Fruit fly (Drosophila melanogaster): ENCODE data around the gene Ugt301D1.

Gene Ugt301D1

DNA sequence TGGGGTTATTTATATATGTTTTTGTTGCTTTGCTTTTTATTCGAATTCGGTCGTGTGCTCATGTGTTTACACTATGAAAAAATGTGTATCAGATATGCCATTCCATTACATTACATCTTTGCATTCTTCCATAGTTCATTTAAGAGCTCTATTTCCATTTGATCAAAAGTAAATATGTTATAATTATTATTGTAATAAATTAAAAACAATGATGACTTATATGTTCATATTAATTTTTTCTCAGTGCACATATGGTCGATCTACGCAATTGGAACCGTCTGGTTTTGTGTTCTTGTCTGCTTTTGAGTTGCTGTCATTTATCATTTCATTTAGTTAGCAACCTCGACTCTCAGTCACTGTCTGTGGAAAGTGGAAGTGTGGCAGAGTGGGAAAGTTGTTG lies 31.9 kb upstream of the Ugt301D1 start (continued):
- TF ChIP-seq CG11294 (GFP tag; IDR thresholded peaks at IDR 0.05) (peak; percentile 62), CG11902 (GFP tag; optimal IDR thresholded peaks at IDR 0.05) (peak; percentile 73), ss (GFP tag; optimal IDR thresholded peaks at IDR 0.05) (peak; percentile 90 to 95), Ets96B (tag; optimal IDR thresholded peaks at IDR 0.05) (peak; percentile 92), CG16779 (tag; optimal IDR thresholded peaks at IDR 0.05) (no peak), esn (GFP tag; optimal IDR thresholded peaks at IDR 0.05) (peak; percentile 83), spab (GFP tag; optimal IDR thresholded peaks at IDR 0.05) (peak; percentile 83), CG6276 (GFP tag; optimal IDR thresholded peaks at IDR 0.05) (peak; percentile 32), CG6854 (GFP tag; optimal IDR thresholded peaks at IDR 0.05) (peak; percentile 48), Eip93F (GFP tag; optimal IDR thresholded peaks at IDR 0.05) (peak; percentile 32), CG3919 (GFP tag; optimal IDR thresholded peaks at IDR 0.05) (peak; percentile 91), CG10631 (GFP tag; optimal IDR thresholded peaks at IDR 0.05) (peak; percentile 86), CG9139 (GFP tag; optimal IDR thresholded peaks at IDR 0.05) (peak; percentile 93), Lpt (GFP tag; optimal IDR thresholded peaks at IDR 0.05) (peak; percentile 55), Sox14 (GFP tag; optimal IDR thresholded peaks at IDR 0.05) (peak; percentile 57), Hr4 (GFP tag; optimal IDR thresholded peaks at IDR 0.05) (peak; percentile 51), Ets21C (GFP tag; optimal IDR thresholded peaks at IDR 0.05) (no peak), CG8632 (GFP tag; optimal IDR thresholded peaks at IDR 0.05) (peak; percentile 87), CG1621 (tag; optimal IDR thresholded peaks at IDR 0.05) (peak; percentile 83), CG15336 (GFP tag; IDR thresholded peaks at IDR 0.05) (peak; percentile 85), Hr39 (GFP tag; optimal IDR thresholded peaks at IDR 0.05) (peak; percentile 49), net (GFP tag; optimal IDR thresholded peaks at IDR 0.05) (peak; percentile 87), CG31627 (GFP tag; optimal IDR thresholded peaks at IDR 0.05) (peak; percentile 42), CG6808 (GFP tag; optimal IDR thresholded peaks at IDR 0.05) (peak; percentile 89), Hr38 (GFP tag; optimal IDR thresholded peaks at IDR 0.05) (no peak), Met (GFP tag; optimal IDR thresholded peaks at IDR 0.05) (peak; percentile 73), CG10669 (GFP tag; optimal IDR thresholded peaks at IDR 0.05) (peak; percentile 88), CG8319 (GFP tag; optimal IDR thresholded peaks at IDR 0.05) (peak; percentile 72), Sox15 (GFP tag; optimal IDR thresholded peaks at IDR 0.05) (peak; percentile 72), Eip75B (GFP tag; optimal IDR thresholded peaks at IDR 0.05) (peak; percentile 80)

DNA sequence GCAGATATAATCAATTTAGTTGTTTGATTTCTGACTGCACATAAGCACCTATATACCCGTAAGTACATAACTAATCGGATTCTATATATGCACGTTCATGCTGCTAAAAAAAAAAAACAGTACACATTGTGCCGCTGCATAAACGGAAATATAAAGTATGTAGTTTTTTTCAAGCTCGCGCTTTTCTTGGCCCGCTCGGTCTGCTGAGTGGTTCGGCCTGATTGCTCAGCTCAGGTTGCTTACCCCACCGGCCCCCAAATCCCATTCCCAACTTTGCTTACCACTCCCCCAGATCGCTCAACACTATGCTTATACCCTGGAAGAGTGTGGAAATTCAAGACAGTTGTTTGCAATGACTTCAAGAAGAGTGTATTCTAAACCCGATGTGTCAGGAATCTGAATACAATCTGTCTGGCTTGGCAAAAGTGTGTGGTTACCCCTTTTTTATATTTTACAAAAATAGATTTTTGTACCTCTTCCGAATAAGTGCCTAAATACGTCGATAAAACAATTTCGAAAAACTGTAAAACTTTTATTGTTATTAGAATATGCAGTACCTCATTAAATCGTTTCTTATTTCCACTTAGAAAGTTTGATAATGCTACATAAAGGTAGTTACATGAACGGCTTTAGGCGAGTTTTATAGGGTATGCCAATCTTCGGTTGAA lies 30.7 kb upstream of the Ugt301D1 start:
- no peak for TF ChIP-seq Lpt (GFP tag; optimal IDR thresholded peaks at IDR 0.05)
- TF ChIP-seq Ets21C (GFP tag; optimal IDR thresholded peaks at IDR 0.05): no peak
- no peak for TF ChIP-seq Eip75B (GFP tag; optimal IDR thresholded peaks at IDR 0.05)
- TF ChIP-seq Hr4 (GFP tag; optimal IDR thresholded peaks at IDR 0.05): no peak
- peak; percentile 4 for TF ChIP-seq CG10631 (GFP tag; optimal IDR thresholded peaks at IDR 0.05)
- no peak for TF ChIP-seq pdm3 (GFP tag; optimal IDR thresholded peaks at IDR 0.05)
- no peak for TF ChIP-seq CG10669 (GFP tag; optimal IDR thresholded peaks at IDR 0.05)
- TF ChIP-seq vri (GFP tag; optimal IDR thresholded peaks at IDR 0.05): no peak
- TF ChIP-seq CG4318 (GFP tag; optimal IDR thresholded peaks at IDR 0.05): no peak
- no peak for TF ChIP-seq CG11762 (GFP tag; optimal IDR thresholded peaks at IDR 0.05; ENCODE audit: insufficient read depth)
- TF ChIP-seq CG11902 (GFP tag; optimal IDR thresholded peaks at IDR 0.05): no peak
- TF ChIP-seq CG6276 (GFP tag; optimal IDR thresholded peaks at IDR 0.05): no peak
- no peak for TF ChIP-seq topi (GFP tag; optimal IDR thresholded peaks at IDR 0.05)
- no peak for TF ChIP-seq Eip93F (GFP tag; optimal IDR thresholded peaks at IDR 0.05)
- no peak for TF ChIP-seq acj6 (GFP tag; optimal IDR thresholded peaks at IDR 0.05)
- no peak for TF ChIP-seq OdsH (GFP tag; optimal IDR thresholded peaks at IDR 0.05)
- no peak for TF ChIP-seq lz (GFP tag; optimal IDR thresholded peaks at IDR 0.05)
- no peak for TF ChIP-seq fd85E (GFP tag; optimal IDR thresholded peaks at IDR 0.05)
- TF ChIP-seq CG32006 (GFP tag; optimal IDR thresholded peaks at IDR 0.05): peak; percentile 24
- peak; percentile 43 for TF ChIP-seq svp (GFP tag)
- TF ChIP-seq spab (GFP tag; optimal IDR thresholded peaks at IDR 0.05): no peak
- no peak for TF ChIP-seq CG34406 (GFP tag; optimal IDR thresholded peaks at IDR 0.05)
- TF ChIP-seq eg (GFP tag; IDR thresholded peaks at IDR 0.05): 0 out of 3 replicates have a peak, but pooled peaks have one; percentile 9
- no peak for TF ChIP-seq Gug (GFP tag; IDR thresholded peaks at IDR 0.05)
- peak; percentile 73 for TF ChIP-seq Eip78C (GFP tag)
- no peak for TF ChIP-seq CG31627 (GFP tag; optimal IDR thresholded peaks at IDR 0.05)
- TF ChIP-seq CG11294 (GFP tag; IDR thresholded peaks at IDR 0.05): no peak
- TF ChIP-seq Sox15 (GFP tag; optimal IDR thresholded peaks at IDR 0.05): no peak
- no peak for TF ChIP-seq Sox14 (GFP tag; optimal IDR thresholded peaks at IDR 0.05)
- no peak for TF ChIP-seq dsx (GFP tag; optimal IDR thresholded peaks at IDR 0.05; ENCODE audit: poor library complexity, severe bottlenecking)
- TF ChIP-seq CG16779 (tag; optimal IDR thresholded peaks at IDR 0.05): no peak
- TF ChIP-seq CG6163 (GFP tag; IDR thresholded peaks at IDR 0.05): no peak
- TF ChIP-seq CG7368 (GFP tag; optimal IDR thresholded peaks at IDR 0.05): no peak
- TF ChIP-seq net (GFP tag; optimal IDR thresholded peaks at IDR 0.05): no peak
- TF ChIP-seq CG6808 (GFP tag; optimal IDR thresholded peaks at IDR 0.05): no peak
